Worm (Caenorhabditis elegans) whole organism, L1 larva: ENCODE data around the gene tbx-41.

Experiments
- C16A3.4 ChIP-seq: fragments of 150-350 bp; optimal IDR thresholded peaks from 2 replicates; lab custom pipeline; 2014; ENCODE audit warnings: missing biosample characterization, missing genetic modification characterization
- Y116A8C.19 ChIP-seq: sonication (generic microtip); optimal IDR thresholded peaks from 2 replicates; lab custom pipeline; 2016; ENCODE audit warnings: missing compliant biosample characterization, missing genetic modification characterization, borderline replicate concordance
- ama-1 ChIP-seq: fragments of 150-350 bp; optimal IDR thresholded peaks from 2 replicates; lab custom pipeline; 2014
- ces-1 ChIP-seq: fragments of 150-350 bp; optimal IDR thresholded peaks from 2 replicates; lab custom pipeline; 2014; ENCODE audit warnings: missing biosample characterization, missing genetic modification reagents, missing genetic modification characterization
- dsc-1 ChIP-seq: sonication (generic microtip); optimal IDR thresholded peaks from 2 replicates; lab custom pipeline; 2016; ENCODE audit warnings: mild to moderate bottlenecking, missing genetic modification characterization, missing compliant biosample characterization
- hlh-17 ChIP-seq: fragments of 200-800 bp; sonication (Bioruptor generic); optimal IDR thresholded peaks from 2 replicates; lab custom pipeline; 2018; ENCODE audit warnings: missing genetic modification characterization, mild to moderate bottlenecking, missing compliant biosample characterization, moderate library complexity, borderline replicate concordance
- lir-3 ChIP-seq: sonication (generic microtip); optimal IDR thresholded peaks from 2 replicates; lab custom pipeline; 2016; ENCODE audit warnings: mild to moderate bottlenecking, missing genetic modification characterization, moderate library complexity, missing compliant biosample characterization; ENCODE audit not compliant: poor library complexity
- mdl-1 ChIP-seq, 2 experiments: fragments of 150-350 bp; optimal IDR thresholded peaks; 2 replicates each; lab custom pipeline; 2014 to 2017; ENCODE audit warnings: missing biosample characterization in 2 of 2, missing genetic modification characterization in 2 of 2, inconsistent platforms in 1 of 2
- nhr-11 ChIP-seq: fragments of 150-350 bp; optimal IDR thresholded peaks from 2 replicates; lab custom pipeline; 2014; ENCODE audit warnings: missing biosample characterization, missing genetic modification characterization
- snpc-4 ChIP-seq: fragments of 150-350 bp; optimal IDR thresholded peaks from 2 replicates; lab custom pipeline; 2014; ENCODE audit warnings: missing biosample characterization, missing genetic modification characterization
- tbx-2 ChIP-seq: sonication (generic microtip); optimal IDR thresholded peaks from 2 replicates; lab custom pipeline; 2016; ENCODE audit warnings: missing genetic modification characterization, missing compliant biosample characterization
- tlp-1 ChIP-seq: fragments of 150-350 bp; optimal IDR thresholded peaks from 2 replicates; lab custom pipeline; 2014; ENCODE audit warnings: missing biosample characterization, missing genetic modification characterization
- unc-62 ChIP-seq: fragments of 150-350 bp; optimal IDR thresholded peaks from 2 replicates; lab custom pipeline; 2014; ENCODE audit warnings: missing biosample characterization, missing genetic modification reagents, missing genetic modification characterization

tbx-41 gene

ce11 chrX:1915022-1915421 lies 50.0 kb downstream of the tbx-41 start, which contains the start of gene rgs-9:
rgs-9 (plus strand) TSS chrX:1915258.
- TF ChIP-seq hlh-17 (no peak), ama-1 (lab: Kevin White, UChicago) (no peak), tbx-2 (tag; lab: Kevin White, UChicago) (no peak), ces-1 (GFP tag; lab: Kevin White, UChicago) (no peak), C16A3.4 (tag; lab: Kevin White, UChicago) (no peak), tlp-1 (tag; lab: Kevin White, UChicago) (no peak), dsc-1 (tag; lab: Kevin White, UChicago) (no peak), Y116A8C.19 (tag; lab: Kevin White, UChicago) (no peak), unc-62 (GFP tag; lab: Kevin White, UChicago) (no peak), lir-3 (tag; lab: Kevin White, UChicago) (no peak), mdl-1 (tag; optimal IDR thresholded peaks at IDR 0.05; lab: Kevin White, UChicago) (no peak), nhr-11 (no peak), snpc-4 (tag; lab: Kevin White, UChicago) (no peak)
- TF ChIP-seq, all 84 proteins: peak for 0
